Worm (Caenorhabditis elegans) whole organism, dauer: ENCODE data around the gene gana-1.

Experiments
- unc-62 ChIP-seq: sonication (generic microtip); optimal IDR thresholded peaks from 2 replicates; lab custom pipeline; 2017; ENCODE audit warnings: missing biosample characterization, missing genetic modification reagents, missing genetic modification characterization

The gana-1 gene

ce11 chrV:12086934-12087333, at the start of gene gana-1:
Gene gana-1, plus strand, starts transcription at chrV:12087234.
- no peak for TF ChIP-seq unc-62

- no peak for TF ChIP-seq unc-62
Observed at ce11 chrV:12037889-12038288, 49.1 kb upstream of the gana-1 start.

DNA sequence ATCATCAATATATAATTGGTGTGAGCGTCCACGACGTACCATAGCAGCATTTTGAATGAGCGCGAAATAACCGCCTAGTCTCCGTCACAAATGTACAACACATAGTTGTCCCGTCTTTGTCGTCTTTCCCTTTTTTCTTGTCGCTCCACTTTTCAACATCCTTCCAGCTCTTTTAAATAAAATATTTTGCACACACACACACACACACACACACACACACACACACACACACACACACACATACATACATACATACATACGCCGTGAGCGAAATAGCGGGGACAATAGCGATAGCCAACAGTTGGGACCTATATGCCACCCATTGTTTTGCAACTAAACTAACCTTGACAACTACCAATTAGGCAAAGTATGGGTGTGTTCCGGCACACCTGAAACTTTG, 48.7 kb upstream of the gana-1 start:
- TF ChIP-seq unc-62 = no peak

DNA sequence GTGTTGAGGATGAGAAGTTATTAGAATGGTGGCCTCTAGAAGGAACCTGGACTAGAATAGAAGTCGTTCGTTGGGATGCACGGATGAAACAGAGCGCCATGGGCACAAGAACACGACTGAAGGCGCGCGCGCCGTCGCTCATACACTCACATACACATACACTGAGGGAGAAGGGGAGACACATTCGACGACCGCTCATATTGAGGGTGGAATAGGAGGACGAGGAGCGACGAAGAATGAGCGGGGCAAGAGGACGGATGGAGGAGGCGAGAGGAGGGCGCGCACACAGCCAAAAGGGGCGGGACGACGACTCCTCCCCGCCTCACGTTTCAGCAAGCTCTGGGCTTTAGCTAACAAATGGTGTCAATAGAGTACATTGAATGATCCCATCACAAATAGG, 48.3 kb upstream of the gana-1 start:
- TF ChIP-seq unc-62 = no peak

- TF ChIP-seq unc-62 = no peak
Observed at ce11 chrV:12039755-12040154, 47.3 kb upstream of the gana-1 start.

ce11 chrV:12040823-12041606, 46.0 kb upstream of the gana-1 start, which contains the start of the genes kup-1 and F10C2.4:
Gene kup-1, minus strand, starts transcription at chrV:12040873.
Gene F10C2.4, plus strand, starts transcription at chrV:12041556.
- no peak for TF ChIP-seq unc-62

DNA sequence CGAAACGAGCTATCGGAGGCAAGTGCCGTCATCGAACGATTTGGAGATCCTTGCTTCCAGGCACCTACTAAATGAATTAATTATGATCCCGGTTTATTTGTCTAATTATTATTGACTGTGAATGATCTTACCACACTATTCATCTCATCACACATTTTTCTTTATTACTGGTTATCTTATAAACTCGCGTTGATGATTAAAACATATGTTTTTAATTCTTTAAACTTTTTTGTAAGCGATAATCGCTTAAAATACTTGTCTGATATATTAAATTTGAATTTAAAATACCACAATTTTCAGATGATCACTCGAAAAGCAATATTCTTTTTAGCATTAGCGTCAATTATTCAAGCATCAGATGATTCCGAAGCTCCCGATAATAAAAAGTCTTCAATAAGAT, 41.9 kb upstream of the gana-1 start, which contains the start of gene F10C2.5:
Gene F10C2.5, plus strand, starts transcription at position 301 of the 400 bp plus-strand sequence.
- no peak for TF ChIP-seq unc-62

DNA sequence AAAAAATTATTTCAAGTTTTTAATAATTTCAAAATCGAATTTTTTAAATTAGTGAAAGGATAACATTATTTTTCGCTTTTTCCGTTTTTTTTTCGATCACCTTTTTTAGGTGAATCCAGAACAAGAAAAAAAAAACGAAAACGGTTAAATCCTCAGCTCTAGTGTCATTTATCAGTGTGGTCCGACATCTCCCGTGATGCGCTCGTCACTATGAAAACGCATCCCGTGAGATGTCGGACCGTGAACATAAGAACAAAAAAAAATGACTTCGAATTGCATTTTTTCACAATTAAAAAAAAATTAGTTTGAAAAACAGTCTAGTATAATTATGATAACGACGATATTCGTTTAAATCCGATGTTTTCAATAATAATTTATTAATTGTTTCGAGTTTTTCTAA, 39.3 kb upstream of the gana-1 start:
- no peak for TF ChIP-seq unc-62

DNA sequence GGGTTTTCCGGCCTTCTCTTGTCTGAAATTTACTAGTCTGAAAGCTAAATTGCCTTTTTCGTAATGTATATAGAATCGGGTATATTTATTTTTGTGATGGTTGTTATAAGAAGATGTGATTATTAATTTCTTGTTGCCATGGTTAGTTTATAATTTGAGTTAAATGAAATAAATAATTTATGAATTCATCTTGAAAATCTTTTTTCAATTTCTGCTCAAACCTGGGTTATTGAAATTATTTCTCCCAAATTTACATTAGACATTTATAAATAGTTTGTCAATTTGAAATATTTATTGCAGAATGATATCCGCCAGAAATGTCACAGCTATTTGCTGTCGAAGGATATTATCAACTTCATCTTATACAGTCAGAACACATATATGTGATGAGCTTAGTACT, 38.6 kb upstream of the gana-1 start, which contains the start of gene dars-2:
Gene dars-2, plus strand, starts transcription at position 301 of the 400 bp plus-strand sequence.
- no peak for TF ChIP-seq unc-62

DNA sequence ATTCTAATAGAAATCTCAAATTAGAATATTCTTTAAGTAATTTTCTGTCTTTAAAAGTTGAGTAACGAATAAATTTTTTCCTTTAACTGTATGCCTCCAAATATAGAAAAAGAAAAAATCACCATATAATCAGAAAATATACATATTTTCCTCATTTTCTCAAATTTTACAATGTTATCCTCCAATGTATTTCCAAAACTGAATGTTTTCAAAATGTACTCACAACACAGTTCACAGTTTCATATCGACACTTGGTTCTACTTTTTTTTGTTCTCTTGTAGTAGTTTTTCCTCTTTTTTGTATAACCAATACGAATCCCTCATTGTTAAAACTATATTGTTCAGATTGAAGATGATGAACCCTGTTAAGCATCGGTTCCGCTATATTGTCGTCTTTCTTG, 33.4 kb upstream of the gana-1 start, which contains the start of gene F10C2.7:
Gene F10C2.7, plus strand, starts transcription at position 301 of the 400 bp plus-strand sequence.
- no peak for TF ChIP-seq unc-62

- TF ChIP-seq unc-62 = no peak
Observed at ce11 chrV:12059719-12060118, 27.3 kb upstream of the gana-1 start, which contains the start of gene R07B7.2. Gene R07B7.2, minus strand, starts transcription at chrV:12059753.

DNA sequence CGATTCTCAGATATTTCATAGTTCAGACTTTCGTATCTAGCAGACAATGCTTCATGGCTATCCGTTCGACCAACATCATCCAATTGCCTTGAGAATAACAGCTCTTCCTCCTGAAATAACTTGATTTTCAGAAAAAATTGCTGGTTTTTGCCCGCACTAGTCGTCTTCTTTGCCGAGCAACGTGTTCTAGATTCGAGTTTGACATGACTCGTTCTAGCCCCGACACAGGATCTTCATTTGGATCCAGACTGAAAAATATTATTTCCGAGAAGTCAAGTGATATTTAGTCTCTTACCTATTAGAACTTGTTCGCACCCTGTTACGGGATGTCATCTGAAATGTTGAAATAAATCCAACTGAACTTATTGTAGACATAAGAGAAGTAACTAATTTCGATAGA, 24.0 kb upstream of the gana-1 start, which contains the start of gene clh-6:
Gene clh-6, minus strand, starts transcription at position 333 of the 400 bp plus-strand sequence.
- TF ChIP-seq unc-62 = no peak

ce11 chrV:12065369-12065768, 21.7 kb upstream of the gana-1 start, which contains the start of gene pqn-53:
Gene pqn-53, minus strand, starts transcription at chrV:12065391.
- no peak for TF ChIP-seq unc-62

- TF ChIP-seq unc-62 = no peak
Observed at ce11 chrV:12065859-12066258, 21.2 kb upstream of the gana-1 start.

DNA sequence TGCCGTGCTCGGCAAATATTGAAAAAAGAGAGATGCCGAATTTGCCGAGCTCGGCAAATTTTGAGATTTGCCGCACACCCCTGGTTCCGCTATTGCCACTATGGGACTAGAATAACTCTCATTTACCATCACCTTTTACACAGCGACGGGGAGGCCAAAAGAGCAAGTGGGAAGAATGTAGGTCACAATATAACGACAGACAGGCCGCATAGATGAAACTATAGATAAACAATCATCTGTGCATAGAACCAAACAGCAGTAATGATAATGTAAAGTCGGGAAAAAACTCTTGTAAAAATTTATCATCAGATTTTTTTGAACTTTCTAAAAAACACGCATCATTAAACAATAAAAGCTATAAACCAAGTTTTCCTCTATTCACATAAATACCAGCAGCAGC, 18.6 kb upstream of the gana-1 start, which contains the start of gene kmo-2:
Gene kmo-2, minus strand, starts transcription at position 101 of the 400 bp plus-strand sequence.
- no peak for TF ChIP-seq unc-62

ce11 chrV:12070419-12070818, 16.6 kb upstream of the gana-1 start, which contains the start of gene kmo-1:
Gene kmo-1, minus strand, starts transcription at chrV:12070519.
- TF ChIP-seq unc-62 = no peak

- no peak for TF ChIP-seq unc-62
Observed at ce11 chrV:12071483-12071882, 15.6 kb upstream of the gana-1 start.

ce11 chrV:12074886-12075285, 12.1 kb upstream of the gana-1 start, which contains the start of gene R07B7.6:
Gene R07B7.6, minus strand, starts transcription at chrV:12074986.
- no peak for TF ChIP-seq unc-62
